Fruit fly (Drosophila melanogaster): ENCODE results near the gene csw.

The csw gene

dm6 chrX:2071878-2072817, 21.9 kb upstream of the csw start, which contains the start of gene Rtca:
TSS of gene Rtca (plus strand) at chrX:2072413.
- TF ChIP-seq pan (optimal IDR thresholded peaks at IDR 0.05) = no peak
- TF ChIP-seq Dll (optimal IDR thresholded peaks at IDR 0.05) = peak; percentile 66
- TF ChIP-seq CG8478 (optimal IDR thresholded peaks at IDR 0.05) = no peak
- TF ChIP-seq usp (GFP tag; optimal IDR thresholded peaks at IDR 0.05) = no peak
- no peak for TF ChIP-seq EcR (GFP tag; optimal IDR thresholded peaks at IDR 0.05)
- TF ChIP-seq psq (optimal IDR thresholded peaks at IDR 0.05) = no peak

dm6 chrX:2073325-2073724, 20.7 kb upstream of the csw start, which contains the start of gene CG4199:
TSS of gene CG4199 (minus strand) at chrX:2073483.
- no peak for TF ChIP-seq CG8478 (optimal IDR thresholded peaks at IDR 0.05)
- no peak for TF ChIP-seq psq (optimal IDR thresholded peaks at IDR 0.05)
- TF ChIP-seq Dll (optimal IDR thresholded peaks at IDR 0.05) = no peak
- TF ChIP-seq pan (optimal IDR thresholded peaks at IDR 0.05) = no peak
- no peak for TF ChIP-seq usp (GFP tag; optimal IDR thresholded peaks at IDR 0.05)
- no peak for TF ChIP-seq EcR (GFP tag; optimal IDR thresholded peaks at IDR 0.05)

dm6 chrX:2075846-2076377, 18.1 kb upstream of the csw start, which contains the start of gene CG4045:
TSS of gene CG4045 (minus strand) at chrX:2075900.
- TF ChIP-seq EcR (GFP tag; optimal IDR thresholded peaks at IDR 0.05) = no peak
- no peak for TF ChIP-seq usp (GFP tag; optimal IDR thresholded peaks at IDR 0.05)
- no peak for TF ChIP-seq pan (optimal IDR thresholded peaks at IDR 0.05)
- TF ChIP-seq Dll (optimal IDR thresholded peaks at IDR 0.05) = no peak
- no peak for TF ChIP-seq CG8478 (optimal IDR thresholded peaks at IDR 0.05)
- TF ChIP-seq psq (optimal IDR thresholded peaks at IDR 0.05) = no peak

- TF ChIP-seq Dll (optimal IDR thresholded peaks at IDR 0.05) (no peak), CG8478 (optimal IDR thresholded peaks at IDR 0.05) (no peak), psq (optimal IDR thresholded peaks at IDR 0.05) (no peak)
Observed at dm6 chrX:2076412-2077357, 17.3 kb upstream of the csw start, which contains the start of gene CG4025. TSS of gene CG4025 (plus strand) at chrX:2076966.

- TF ChIP-seq pan (optimal IDR thresholded peaks at IDR 0.05) (no peak), usp (GFP tag; optimal IDR thresholded peaks at IDR 0.05) (no peak), psq (optimal IDR thresholded peaks at IDR 0.05) (no peak), CG8478 (optimal IDR thresholded peaks at IDR 0.05) (no peak), Dll (optimal IDR thresholded peaks at IDR 0.05) (no peak), EcR (GFP tag; optimal IDR thresholded peaks at IDR 0.05) (no peak)
Observed at dm6 chrX:2080367-2080927, 13.6 kb upstream of the csw start, which contains the start of the genes CG16903 and Unc-76. TSS of gene CG16903 (minus strand) at chrX:2080405. TSS of gene Unc-76 (plus strand) at chrX:2080610.

- TF ChIP-seq CG8478 (optimal IDR thresholded peaks at IDR 0.05) (no peak), Dll (optimal IDR thresholded peaks at IDR 0.05) (no peak), EcR (GFP tag; optimal IDR thresholded peaks at IDR 0.05) (no peak), pan (optimal IDR thresholded peaks at IDR 0.05) (no peak), psq (optimal IDR thresholded peaks at IDR 0.05) (no peak), usp (GFP tag; optimal IDR thresholded peaks at IDR 0.05) (no peak)
Observed at dm6 chrX:2081848-2082365, 12.1 kb upstream of the csw start.

dm6 chrX:2083109-2083508, 10.9 kb upstream of the csw start:
- TF ChIP-seq Dll (optimal IDR thresholded peaks at IDR 0.05) = no peak
- TF ChIP-seq CG8478 (optimal IDR thresholded peaks at IDR 0.05) = no peak
- no peak for TF ChIP-seq psq (optimal IDR thresholded peaks at IDR 0.05)
- TF ChIP-seq pan (optimal IDR thresholded peaks at IDR 0.05) = no peak
- TF ChIP-seq EcR (GFP tag; optimal IDR thresholded peaks at IDR 0.05) = no peak

- TF ChIP-seq Dll (optimal IDR thresholded peaks at IDR 0.05) (peak; percentile 76), psq (optimal IDR thresholded peaks at IDR 0.05) (no peak), pan (optimal IDR thresholded peaks at IDR 0.05) (peak; percentile 96)
Observed at dm6 chrX:2083678-2084162, 10.3 kb upstream of the csw start.

dm6 chrX:2087501-2087900, 6.5 kb upstream of the csw start:
- TF ChIP-seq usp (GFP tag; optimal IDR thresholded peaks at IDR 0.05) (no peak), CG8478 (optimal IDR thresholded peaks at IDR 0.05) (no peak), psq (optimal IDR thresholded peaks at IDR 0.05) (no peak), pan (optimal IDR thresholded peaks at IDR 0.05) (no peak), EcR (GFP tag; optimal IDR thresholded peaks at IDR 0.05) (no peak), Dll (optimal IDR thresholded peaks at IDR 0.05) (no peak)

dm6 chrX:2088798-2089197, 5.2 kb upstream of the csw start:
- TF ChIP-seq psq (optimal IDR thresholded peaks at IDR 0.05) (no peak), usp (GFP tag; optimal IDR thresholded peaks at IDR 0.05) (no peak), EcR (GFP tag; optimal IDR thresholded peaks at IDR 0.05) (no peak), pan (optimal IDR thresholded peaks at IDR 0.05) (no peak), CG8478 (optimal IDR thresholded peaks at IDR 0.05) (no peak), Dll (optimal IDR thresholded peaks at IDR 0.05) (no peak)

- TF ChIP-seq psq (optimal IDR thresholded peaks at IDR 0.05) (no peak), pan (optimal IDR thresholded peaks at IDR 0.05) (no peak), EcR (GFP tag; optimal IDR thresholded peaks at IDR 0.05) (no peak), usp (GFP tag; optimal IDR thresholded peaks at IDR 0.05) (no peak), CG8478 (optimal IDR thresholded peaks at IDR 0.05) (no peak), Dll (optimal IDR thresholded peaks at IDR 0.05) (no peak)
Observed at dm6 chrX:2089812-2090211, 4.2 kb upstream of the csw start.

All from whole organism.